Worm (Caenorhabditis elegans): ENCODE measurements around the gene srg-68.

DNA sequence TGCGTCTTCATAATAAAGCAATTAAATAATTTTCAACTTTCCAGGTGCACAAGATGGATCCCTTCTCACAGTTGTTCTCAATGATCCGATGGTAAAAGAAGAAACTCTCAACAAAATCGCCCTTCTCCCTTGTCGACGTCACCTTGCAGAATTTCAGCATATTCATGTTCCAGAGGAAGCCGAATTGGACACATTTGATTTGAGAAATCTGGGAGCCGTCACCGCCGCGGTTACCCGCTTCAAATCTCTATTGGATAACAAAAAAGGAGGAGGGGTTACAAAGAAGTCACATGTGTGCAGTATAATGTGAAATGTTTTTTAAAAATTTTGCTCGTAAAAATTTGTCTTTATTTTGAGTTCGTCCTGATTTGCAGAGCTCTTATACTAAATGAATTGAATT is 37.5 kb upstream of the srg-68 start:
- no peak for TF ChIP-seq tbx-2 (tag; optimal IDR thresholded peaks at IDR 0.05)
- TF ChIP-seq blmp-1 (tag; optimal IDR thresholded peaks at IDR 0.05): no peak
